Fruit fly (Drosophila melanogaster): ENCODE measurements around the gene CG12746.

The CG12746 gene

dm6 chr3R:5547464-5547943, 17.2 kb upstream of the CG12746 start, which contains the start of gene CG2519 (continued):
- TF ChIP-seq da (GFP tag; optimal IDR thresholded peaks at IDR 0.05): peak; percentile 53
- no peak for TF ChIP-seq CG6175 (GFP tag; IDR thresholded peaks at IDR 0.05)
- TF ChIP-seq Hmx (GFP tag; optimal IDR thresholded peaks at IDR 0.05): no peak
- TF ChIP-seq CG7357 (GFP tag; IDR thresholded peaks at IDR 0.05): no peak
- peak; percentile 77 for TF ChIP-seq Ets97D (GFP tag; optimal IDR thresholded peaks at IDR 0.05)
- no peak for TF ChIP-seq CG10274 (GFP tag; optimal IDR thresholded peaks at IDR 0.05)
- no peak; the same call in 1 of the 2 replicates for TF ChIP-seq bowl (GFP tag; IDR thresholded peaks at IDR 0.05)
- peak; percentile 66 for TF ChIP-seq zfh1 (GFP tag; IDR thresholded peaks at IDR 0.05)
- no peak for TF ChIP-seq hth (optimal IDR thresholded peaks at IDR 0.05)
- no peak for TF ChIP-seq ATbp (GFP tag; optimal IDR thresholded peaks at IDR 0.05)
- no peak for TF ChIP-seq klu (GFP tag; IDR thresholded peaks at IDR 0.05)
- no peak for TF ChIP-seq tio (GFP tag; optimal IDR thresholded peaks at IDR 0.05)
- TF ChIP-seq pita (GFP tag; optimal IDR thresholded peaks at IDR 0.05): no peak
- TF ChIP-seq CG7745 (tag; optimal IDR thresholded peaks at IDR 0.05): no peak
- peak in 1 of 2 experiments; percentile 23 for TF ChIP-seq crp (GFP tag; optimal IDR thresholded peaks at IDR 0.05)
- no peak for TF ChIP-seq CG13123 (GFP tag; optimal IDR thresholded peaks at IDR 0.05)
- peak; percentile 19 for TF ChIP-seq CG2202 (tag; optimal IDR thresholded peaks at IDR 0.05)
- no peak for TF ChIP-seq CG16779 (GFP tag; IDR thresholded peaks at IDR 0.05)
- no peak for TF ChIP-seq salm (tag; optimal IDR thresholded peaks at IDR 0.05)
- no peak for TF ChIP-seq CG2712 (tag; optimal IDR thresholded peaks at IDR 0.05)
- TF ChIP-seq schlank (tag; optimal IDR thresholded peaks at IDR 0.05): no peak
- peak; percentile 38; the same call in 1 of the 2 replicates for TF ChIP-seq seq (GFP tag; IDR thresholded peaks at IDR 0.05)
- no peak for TF ChIP-seq gcm2 (GFP tag; optimal IDR thresholded peaks at IDR 0.05)
- TF ChIP-seq nerfin-1 (tag; optimal IDR thresholded peaks at IDR 0.05): no peak
- no peak for TF ChIP-seq NfI (GFP tag; optimal IDR thresholded peaks at IDR 0.05)
- TF ChIP-seq slp2 (GFP tag; optimal IDR thresholded peaks at IDR 0.05): peak; percentile 57
- TF ChIP-seq ro (GFP tag; IDR thresholded peaks at IDR 0.05): no peak; the same call in 1 of the 2 replicates
- peak; percentile 21 for TF ChIP-seq dmrt11E (tag; optimal IDR thresholded peaks at IDR 0.05)
- TF ChIP-seq jumu (GFP tag; optimal IDR thresholded peaks at IDR 0.05): peak; percentile 62
- peak; percentile 13 for TF ChIP-seq Hr3 (GFP tag; optimal IDR thresholded peaks at IDR 0.05)
- peak; percentile 74 for TF ChIP-seq Xbp1 (GFP tag; optimal IDR thresholded peaks at IDR 0.05)
- peak; percentile 65 for TF ChIP-seq shn (GFP tag; optimal IDR thresholded peaks at IDR 0.05)
- TF ChIP-seq run (tag; optimal IDR thresholded peaks at IDR 0.05): no peak
- TF ChIP-seq eve (GFP tag; optimal IDR thresholded peaks at IDR 0.05): no peak
- TF ChIP-seq CG34422 (GFP tag; IDR thresholded peaks at IDR 0.05): peak; percentile 87
- TF ChIP-seq ap (GFP tag; IDR thresholded peaks at IDR 0.05): no peak
- no peak for TF ChIP-seq CG7839 (tag; optimal IDR thresholded peaks at IDR 0.05)
- peak; percentile 50 for TF ChIP-seq CG13775 (GFP tag; optimal IDR thresholded peaks at IDR 0.05)
- no peak for TF ChIP-seq sr (GFP tag; IDR thresholded peaks at IDR 0.05)
- no peak for TF ChIP-seq ham (GFP tag; IDR thresholded peaks at IDR 0.05)
- peak; percentile 19 for TF ChIP-seq pnt (GFP tag; optimal IDR thresholded peaks at IDR 0.05)
- no peak for TF ChIP-seq CG1832 (GFP tag; optimal IDR thresholded peaks at IDR 0.05)
- no peak for TF ChIP-seq CG1603 (tag; optimal IDR thresholded peaks at IDR 0.05)
- peak; percentile 54; the same call in 1 of the 2 replicates for TF ChIP-seq Ada2b (GFP tag; IDR thresholded peaks at IDR 0.05)
- TF ChIP-seq Lhr (GFP tag; optimal IDR thresholded peaks at IDR 0.05): no peak
- no peak for TF ChIP-seq tll (GFP tag; optimal IDR thresholded peaks at IDR 0.05)
- TF ChIP-seq CG4328 (GFP tag; optimal IDR thresholded peaks at IDR 0.05): peak; percentile 14
- TF ChIP-seq HLH54F (GFP tag; optimal IDR thresholded peaks at IDR 0.05): peak; percentile 69
- TF ChIP-seq CG8765 (GFP tag; IDR thresholded peaks at IDR 0.05): peak; percentile 25; the same call in 1 of the 2 replicates
- no peak for TF ChIP-seq Hmr (GFP tag; optimal IDR thresholded peaks at IDR 0.05)
- TF ChIP-seq CG11398 (GFP tag; optimal IDR thresholded peaks at IDR 0.05): no peak
- TF ChIP-seq CG12236 (GFP tag; optimal IDR thresholded peaks at IDR 0.05): no peak

Measured in whole organism, embryonic.